Worm (Caenorhabditis elegans) whole organism, late embryonic: ENCODE data around the gene str-190.

Experiments used
- K02D7.2 ChIP-seq: sonication (generic microtip); optimal IDR thresholded peaks from 2 replicates; lab custom pipeline; 2017; ENCODE audit warnings: mild to moderate bottlenecking, missing genetic modification characterization, missing compliant biosample characterization
- ama-1 ChIP-seq: fragments of 150-350 bp; optimal IDR thresholded peaks from 2 replicates; lab custom pipeline; 2014
- ceh-24 ChIP-seq: sonication (generic microtip); optimal IDR thresholded peaks from 2 replicates; lab custom pipeline; 2016; ENCODE audit warnings: mild to moderate bottlenecking, missing genetic modification characterization, missing compliant biosample characterization
- hlh-30 ChIP-seq: sonication (generic microtip); optimal IDR thresholded peaks from 2 replicates; lab custom pipeline; 2017; ENCODE audit warnings: antibody characterized with exemption, missing genetic modification characterization, missing compliant biosample characterization; ENCODE audit not compliant: insufficient read depth
- nhr-11 ChIP-seq: fragments of 150-350 bp; optimal IDR thresholded peaks from 2 replicates; lab custom pipeline; 2014; ENCODE audit warnings: missing biosample characterization, missing genetic modification characterization
- zip-5 ChIP-seq: sonication (generic microtip); optimal IDR thresholded peaks from 2 replicates; lab custom pipeline; 2016; ENCODE audit warnings: missing genetic modification characterization, missing compliant biosample characterization

DNA sequence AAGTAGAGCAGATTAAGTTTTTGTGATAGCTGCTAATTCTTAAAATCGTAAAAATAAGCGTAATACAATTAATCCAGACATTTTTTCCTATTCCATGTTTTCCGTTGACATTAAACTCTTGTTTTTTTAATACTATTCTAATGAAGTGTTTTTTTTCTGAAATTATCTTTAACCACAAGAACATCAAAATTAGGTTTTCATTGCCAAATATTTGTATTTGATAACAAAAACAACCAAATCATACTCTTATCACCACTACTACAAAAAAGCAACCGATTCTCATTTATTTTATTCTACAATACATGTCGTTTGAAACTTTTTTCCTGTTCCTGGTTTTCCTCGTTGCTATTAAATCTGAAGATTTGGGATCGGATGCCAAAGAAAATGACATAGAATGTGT, 48.8 kb upstream of the str-190 start, which contains the start of gene C54F6.17:
- TF ChIP-seq nhr-11 (tag; lab: Kevin White, UChicago) (no peak), ama-1 (lab: Kevin White, UChicago) (no peak), zip-5 (no peak), ceh-24 (tag; lab: Kevin White, UChicago) (no peak), K02D7.2 (tag; lab: Kevin White, UChicago) (no peak), hlh-30 (tag; lab: Kevin White, UChicago) (no peak)
